Fruit fly (Drosophila melanogaster): ENCODE data around the gene eff.

DNA sequence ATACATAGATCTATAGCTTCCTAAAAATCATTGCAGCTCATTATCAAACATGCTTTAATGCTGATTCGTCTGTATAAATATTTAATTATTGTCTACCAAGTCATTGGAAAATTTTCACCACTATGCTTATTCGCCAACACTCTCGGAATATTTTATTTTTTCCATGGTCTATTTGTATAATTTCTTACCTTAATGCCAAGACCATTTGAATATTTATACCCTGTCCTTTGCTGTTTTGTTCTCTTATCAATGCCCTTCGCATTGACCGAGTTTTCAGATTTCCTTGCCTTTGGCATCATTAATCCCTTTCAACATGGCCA, 9.4 kb downstream of the eff start:
- TF ChIP-seq kay (GFP tag; ENCODE audit: borderline replicate concordance) (no peak), cnc (optimal IDR thresholded peaks at IDR 0.05) (no peak), tj (GFP tag; optimal IDR thresholded peaks at IDR 0.05) (peak; percentile 79), bab1 (GFP tag; optimal IDR thresholded peaks at IDR 0.05) (no peak), CG14711 (tag; optimal IDR thresholded peaks at IDR 0.05) (no peak), CG7045 (GFP tag; optimal IDR thresholded peaks at IDR 0.05) (no peak), pad (GFP tag; optimal IDR thresholded peaks at IDR 0.05) (no peak), Crg-1 (GFP tag; optimal IDR thresholded peaks at IDR 0.05) (no peak), cic (GFP tag; optimal IDR thresholded peaks at IDR 0.05) (no peak), Hr96 (GFP tag; optimal IDR thresholded peaks at IDR 0.05) (no peak), CG11617 (GFP tag; optimal IDR thresholded peaks at IDR 0.05) (peak; percentile 13)

All from whole organism, adult.